Worm (Caenorhabditis elegans) whole organism, L1 larva: ENCODE data around the gene his-41.

Experiments used
- Y116A8C.19 ChIP-seq: sonication (generic microtip); optimal IDR thresholded peaks from 2 replicates; lab custom pipeline; 2016; ENCODE audit warnings: missing compliant biosample characterization, missing genetic modification characterization, borderline replicate concordance
- aha-1 ChIP-seq: fragments of 150-350 bp; optimal IDR thresholded peaks from 2 replicates; lab custom pipeline; 2014; ENCODE audit warnings: missing biosample characterization, missing genetic modification characterization
- blmp-1 ChIP-seq: fragments of 150-350 bp; optimal IDR thresholded peaks from 2 replicates; lab custom pipeline; 2014; ENCODE audit warnings: missing biosample characterization, missing genetic modification characterization
- ceh-63 ChIP-seq: fragments of 200-800 bp; sonication (Bioruptor generic); optimal IDR thresholded peaks from 2 replicates; lab custom pipeline; 2018; ENCODE audit warnings: mild to moderate bottlenecking, missing genetic modification characterization, missing compliant biosample characterization
- ceh-88 ChIP-seq: fragments of 200-800 bp; sonication (Bioruptor generic); IDR thresholded peaks from 2 replicates; pipeline ENCODE4 v1.3.6; 2022; ENCODE audit warnings: missing genetic modification characterization, missing compliant biosample characterization
- ceh-90 ChIP-seq: sonication (generic microtip); optimal IDR thresholded peaks from 2 replicates; lab custom pipeline; 2016; ENCODE audit warnings: missing genetic modification characterization, missing compliant biosample characterization
- ces-1 ChIP-seq: fragments of 150-350 bp; optimal IDR thresholded peaks from 2 replicates; lab custom pipeline; 2014; ENCODE audit warnings: missing biosample characterization, missing genetic modification reagents, missing genetic modification characterization
- efl-1 ChIP-seq, 4 experiments: fragments of 150-350 bp; optimal IDR thresholded peaks in 3 of 4; peaks in 1 of 4; 1 replicate in 1 of 4; 2 replicates in 3 of 4; lab custom pipeline; 2014; ENCODE audit warnings: missing biosample characterization in 2 of 4, missing genetic modification characterization in 2 of 4, missing genetic modification reagents in 2 of 4
- efl-3 ChIP-seq: fragments of 200-800 bp; sonication (Bioruptor generic); optimal IDR thresholded peaks from 2 replicates; lab custom pipeline; 2018; ENCODE audit warnings: mild to moderate bottlenecking, missing genetic modification characterization, missing compliant biosample characterization
- elt-3 ChIP-seq, 6 experiments: fragments of 150-350 bp in 1 of 6; sonication (generic microtip); optimal IDR thresholded peaks; 2 replicates each; lab custom pipeline; 2017 to 2018; ENCODE audit warnings: missing biosample characterization in 6 of 6, missing genetic modification characterization in 6 of 6, inconsistent platforms in 1 of 6
- ets-5 ChIP-seq: fragments of 200-800 bp; sonication (Bioruptor generic); IDR thresholded peaks from 2 replicates; pipeline ENCODE4 v1.3.6; 2022; ENCODE audit warnings: missing genetic modification characterization, missing compliant biosample characterization
- fkh-4 ChIP-seq: sonication (generic microtip); optimal IDR thresholded peaks from 2 replicates; lab custom pipeline; 2016; ENCODE audit warnings: missing compliant biosample characterization, missing genetic modification characterization, borderline replicate concordance
- hlh-17 ChIP-seq: fragments of 200-800 bp; sonication (Bioruptor generic); optimal IDR thresholded peaks from 2 replicates; lab custom pipeline; 2018; ENCODE audit warnings: missing genetic modification characterization, mild to moderate bottlenecking, missing compliant biosample characterization, moderate library complexity, borderline replicate concordance
- hlh-4 ChIP-seq: sonication (generic microtip); optimal IDR thresholded peaks from 2 replicates; lab custom pipeline; 2016; ENCODE audit warnings: mild to moderate bottlenecking, missing genetic modification characterization, missing compliant biosample characterization
- irx-1 ChIP-seq: sonication (generic microtip); optimal IDR thresholded peaks from 2 replicates; lab custom pipeline; 2016; ENCODE audit warnings: missing genetic modification characterization, missing compliant biosample characterization
- lin-14 ChIP-seq: fragments of 200-800 bp; sonication (Bioruptor generic); optimal IDR thresholded peaks from 2 replicates; lab custom pipeline; 2018; ENCODE audit warnings: mild to moderate bottlenecking, missing genetic modification characterization, moderate library complexity, missing compliant biosample characterization
- lin-35 ChIP-seq, 2 experiments: fragments of 150-350 bp; optimal IDR thresholded peaks; 2 replicates each; lab custom pipeline; 2014; ENCODE audit warnings: missing biosample characterization in 2 of 2, missing genetic modification characterization in 2 of 2, missing genetic modification reagents in 2 of 2
- lin-39 ChIP-seq: fragments of 150-350 bp; optimal IDR thresholded peaks from 2 replicates; lab custom pipeline; 2014; ENCODE audit warnings: missing biosample characterization, missing genetic modification reagents, missing genetic modification characterization
- mab-9 ChIP-seq: fragments of 200-800 bp; sonication (Bioruptor generic); IDR thresholded peaks from 2 replicates; pipeline ENCODE4 v1.3.6; 2022; ENCODE audit warnings: missing genetic modification reagents, missing genetic modification characterization, missing compliant biosample characterization
- mdl-1 ChIP-seq, 2 experiments: fragments of 150-350 bp; optimal IDR thresholded peaks; 2 replicates each; lab custom pipeline; 2014 to 2017; ENCODE audit warnings: missing biosample characterization in 2 of 2, missing genetic modification characterization in 2 of 2, inconsistent platforms in 1 of 2
- nhr-11 ChIP-seq: fragments of 150-350 bp; optimal IDR thresholded peaks from 2 replicates; lab custom pipeline; 2014; ENCODE audit warnings: missing biosample characterization, missing genetic modification characterization
- nhr-19 ChIP-seq: fragments of 200-800 bp; sonication (Bioruptor generic); conservative IDR thresholded peaks from 2 replicates; pipeline ENCODE4 v1.3.6; 2022; ENCODE audit warnings: missing genetic modification characterization, missing compliant biosample characterization
- nhr-71 ChIP-seq: sonication (generic microtip); optimal IDR thresholded peaks from 2 replicates; lab custom pipeline; 2016; ENCODE audit warnings: mild to moderate bottlenecking, missing genetic modification characterization, moderate library complexity, missing compliant biosample characterization
- nhr-85 ChIP-seq: sonication (generic microtip); peaks from one replicate; lab custom pipeline; 2016; ENCODE audit warnings: missing genetic modification characterization, inconsistent platforms, missing compliant biosample characterization
- pag-3 ChIP-seq: sonication (generic microtip); optimal IDR thresholded peaks from 2 replicates; lab custom pipeline; 2017; ENCODE audit warnings: missing genetic modification characterization, mild to moderate bottlenecking, missing compliant biosample characterization, antibody characterized with exemption, borderline replicate concordance; ENCODE audit not compliant: insufficient read depth
- pqm-1 ChIP-seq: sonication (generic microtip); optimal IDR thresholded peaks from 3 replicates; lab custom pipeline; 2017; ENCODE audit warnings: missing biosample characterization, missing genetic modification characterization
- skn-1 ChIP-seq: fragments of 150-350 bp; optimal IDR thresholded peaks from 2 replicates; lab custom pipeline; 2014; ENCODE audit warnings: missing biosample characterization, missing genetic modification characterization
- snpc-4 ChIP-seq: fragments of 150-350 bp; optimal IDR thresholded peaks from 2 replicates; lab custom pipeline; 2014; ENCODE audit warnings: missing biosample characterization, missing genetic modification characterization
- sox-4 ChIP-seq: sonication (generic microtip); optimal IDR thresholded peaks from 2 replicates; lab custom pipeline; 2016; ENCODE audit warnings: missing genetic modification characterization, missing compliant biosample characterization
- sptf-1 ChIP-seq: fragments of 150-350 bp; optimal IDR thresholded peaks from 2 replicates; lab custom pipeline; 2014; ENCODE audit warnings: missing biosample characterization, missing genetic modification characterization
- swsn-7 ChIP-seq: sonication (generic microtip); optimal IDR thresholded peaks from 2 replicates; lab custom pipeline; 2016; ENCODE audit warnings: missing genetic modification characterization, missing compliant biosample characterization
- tbx-2 ChIP-seq: sonication (generic microtip); optimal IDR thresholded peaks from 2 replicates; lab custom pipeline; 2016; ENCODE audit warnings: missing genetic modification characterization, missing compliant biosample characterization
- tlp-1 ChIP-seq: fragments of 150-350 bp; optimal IDR thresholded peaks from 2 replicates; lab custom pipeline; 2014; ENCODE audit warnings: missing biosample characterization, missing genetic modification characterization
- unc-86 ChIP-seq: sonication (generic microtip); optimal IDR thresholded peaks from 2 replicates; lab custom pipeline; 2016; ENCODE audit warnings: missing genetic modification characterization, missing compliant biosample characterization
- vab-15 ChIP-seq: sonication (generic microtip); optimal IDR thresholded peaks from 2 replicates; lab custom pipeline; 2017; ENCODE audit warnings: missing genotype, mild to moderate bottlenecking, missing genetic modification characterization, missing compliant biosample characterization
- zag-1 ChIP-seq: fragments of 150-350 bp; optimal IDR thresholded peaks from 2 replicates; lab custom pipeline; 2014; ENCODE audit warnings: missing biosample characterization, missing genetic modification characterization
- ztf-11 ChIP-seq, 2 experiments: sonication (generic microtip); optimal IDR thresholded peaks; 2 replicates each; lab custom pipeline; 2016 to 2017; ENCODE audit warnings: missing genetic modification characterization in 2 of 2, missing biosample characterization in 1 of 2, missing compliant biosample characterization in 1 of 2

his-41 gene

ce11 chrV:9582594-9583322 is 37.4 kb downstream of the his-41 start, which contains the start of gene rtfo-1 (continued):
- TF ChIP-seq hlh-17 (no peak), skn-1 (peak; percentile 58)
- TF ChIP-seq, all 84 proteins: peak for 34

- TF ChIP-seq hlh-4 = no peak
- TF ChIP-seq ceh-90 = no peak
- no peak for TF ChIP-seq snpc-4
- TF ChIP-seq nhr-71 (tag; lab: Kevin White, UChicago) = no peak
- no peak for TF ChIP-seq ceh-88 (GFP tag; lab: Robert Waterston, UW)
- no peak for TF ChIP-seq efl-3
- TF ChIP-seq irx-1 = no peak
- no peak for TF ChIP-seq ces-1 (GFP tag; lab: Kevin White, UChicago)
- no peak for TF ChIP-seq tbx-2 (tag; lab: Kevin White, UChicago)
- no peak for TF ChIP-seq sox-4 (tag; lab: Kevin White, UChicago)
- no peak for TF ChIP-seq zag-1 (tag; lab: Kevin White, UChicago)
- no peak for TF ChIP-seq mdl-1 (tag; optimal IDR thresholded peaks at IDR 0.05; lab: Kevin White, UChicago)
- no peak for TF ChIP-seq nhr-11 (tag; lab: Kevin White, UChicago)
- TF ChIP-seq sptf-1 (tag; lab: Kevin White, UChicago) = no peak
- no peak for TF ChIP-seq Y116A8C.19
- no peak for TF ChIP-seq ztf-11 (tag; optimal IDR thresholded peaks at IDR 0.05; lab: Kevin White, UChicago)
- no peak for TF ChIP-seq lin-35 (GFP tag; optimal IDR thresholded peaks at IDR 0.05; lab: Kevin White, UChicago)
- no peak for TF ChIP-seq fkh-4
Measured at ce11 chrV:9583323-9583644, 37.9 kb downstream of the his-41 start, which contains the start of gene K09G1.1. TSS of gene K09G1.1 (plus strand) at chrV:9583545.

- no peak for TF ChIP-seq ceh-63 (GFP tag; lab: Kevin White, UChicago)
- TF ChIP-seq blmp-1 (tag; lab: Kevin White, UChicago) = peak; percentile 51
- peak; percentile 52 for TF ChIP-seq nhr-85 (tag; lab: Kevin White, UChicago)
- peak in 2 of 6 experiments; percentile 7 to 41 for TF ChIP-seq elt-3 (tag; optimal IDR thresholded peaks at IDR 0.05; lab: Kevin White, UChicago)
- peak; percentile 28 for TF ChIP-seq lin-14 (GFP tag; lab: Kevin White, UChicago)
- TF ChIP-seq lin-39 (tag; lab: Kevin White, UChicago) = no peak
- TF ChIP-seq vab-15 (tag; lab: Kevin White, UChicago) = no peak
- TF ChIP-seq pag-3 (tag; lab: Kevin White, UChicago) = no peak
Measured at ce11 chrV:9584263-9584662, 38.9 kb downstream of the his-41 start.

- TF ChIP-seq tlp-1 (tag; lab: Kevin White, UChicago) (no peak), elt-3 (tag; optimal IDR thresholded peaks at IDR 0.05; lab: Kevin White, UChicago) (peak in 1 of 6 experiments; percentile 26), lin-14 (GFP tag; lab: Kevin White, UChicago) (peak; percentile 19), mdl-1 (tag; optimal IDR thresholded peaks at IDR 0.05; lab: Kevin White, UChicago) (no peak), mab-9 (GFP tag; lab: Robert Waterston, UW) (no peak), nhr-19 (no peak), pqm-1 (tag; lab: Kevin White, UChicago) (no peak), aha-1 (tag; lab: Kevin White, UChicago) (no peak), nhr-85 (tag; lab: Kevin White, UChicago) (peak; percentile 12), swsn-7 (no peak), unc-86 (no peak), blmp-1 (tag; lab: Kevin White, UChicago) (peak; percentile 77), efl-1 (optimal IDR thresholded peaks at IDR 0.05; lab: Kevin White, UChicago) (no peak), efl-1 (GFP tag; optimal IDR thresholded peaks at IDR 0.05 in 1 of 2; lab: Kevin White, UChicago) (peak in 1 of 2 experiments; percentile 21), ets-5 (GFP tag; lab: Robert Waterston, UW) (no peak), hlh-17 (no peak)
Measured at ce11 chrV:9587619-9588018, 42.3 kb downstream of the his-41 start.
